Fruit fly (Drosophila melanogaster): ENCODE results near the gene CG7049.
A peak's percentile ranks its signal among the peaks of the same experiment; 100 is the strongest.

Gene CG7049

DNA sequence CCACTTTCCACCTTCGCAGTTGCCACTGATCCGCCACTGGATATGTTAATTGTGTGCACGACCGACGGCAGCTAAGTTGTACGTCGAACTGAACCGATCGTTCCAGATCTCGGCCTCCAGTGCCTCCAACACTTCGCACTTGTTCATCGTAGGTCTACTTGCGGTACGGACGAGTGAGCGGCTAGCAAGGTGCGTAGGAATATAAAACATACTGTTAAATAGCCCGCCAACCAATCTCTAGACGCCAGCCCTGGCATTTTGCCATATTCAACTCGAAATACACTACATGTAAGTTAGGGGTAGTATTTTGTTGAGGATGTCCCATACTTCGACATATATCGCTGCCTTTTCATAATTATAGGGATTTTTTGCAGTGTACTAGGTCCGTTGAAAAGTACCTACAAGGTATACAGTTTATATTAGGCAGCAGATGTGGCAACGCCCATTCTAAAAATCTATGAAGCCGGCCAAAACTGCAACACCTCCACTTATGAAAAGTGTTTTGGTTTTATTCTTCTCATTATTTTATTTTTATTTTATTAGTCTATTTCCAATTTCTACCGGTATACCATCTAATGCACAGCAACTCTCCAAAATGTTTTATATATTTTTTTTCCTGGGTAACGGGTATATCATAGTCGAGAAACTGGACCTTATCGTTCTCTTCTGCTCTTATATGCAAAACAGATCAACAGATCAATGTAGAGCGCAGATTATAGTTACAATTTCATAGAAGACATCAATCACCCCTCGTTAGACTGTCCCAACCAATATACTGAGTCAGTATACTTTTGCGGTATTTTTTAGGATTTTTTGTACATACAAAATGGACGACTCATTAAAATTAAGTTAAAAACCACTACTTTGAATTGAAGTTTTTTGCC is 47.2 kb upstream of the CG7049 start, which contains the start of the genes pyx and CG33229 (continued):
- peak; percentile 82 for TF ChIP-seq CG18599 (GFP tag; optimal IDR thresholded peaks at IDR 0.05)
- no peak for TF ChIP-seq hb (GFP tag; IDR thresholded peaks at IDR 0.05; ENCODE audit: partially characterized antibody)
- TF ChIP-seq chinmo (GFP tag; IDR thresholded peaks at IDR 0.05; ENCODE audit: partially characterized antibody): no peak
- TF ChIP-seq bigmax (GFP tag; optimal IDR thresholded peaks at IDR 0.05): no peak
- peak; percentile 63 for TF ChIP-seq CG4617 (GFP tag; optimal IDR thresholded peaks at IDR 0.05; ENCODE audit: borderline replicate concordance)
- peak; percentile 84 for TF ChIP-seq lab (GFP tag; optimal IDR thresholded peaks at IDR 0.05)
- TF ChIP-seq Hr3 (GFP tag; optimal IDR thresholded peaks at IDR 0.05): peak; percentile 87
- peak; percentile 44 for TF ChIP-seq Hey (tag; optimal IDR thresholded peaks at IDR 0.05)
- no peak for TF ChIP-seq CG8478 (optimal IDR thresholded peaks at IDR 0.05)
- no peak for TF ChIP-seq cg (GFP tag; optimal IDR thresholded peaks at IDR 0.05)
- TF ChIP-seq hbn (GFP tag; IDR thresholded peaks at IDR 0.05; ENCODE audit: partially characterized antibody): no peak
- peak; percentile 45; the same call in 1 of the 2 replicates for TF ChIP-seq CG17328 (GFP tag; IDR thresholded peaks at IDR 0.05)
- TF ChIP-seq CG17912 (GFP tag; optimal IDR thresholded peaks at IDR 0.05): peak; percentile 67
- peak; percentile 52; the same call in 1 of the 2 replicates for TF ChIP-seq CG8765 (GFP tag; IDR thresholded peaks at IDR 0.05)
- peak; percentile 82 for TF ChIP-seq Max (GFP tag; optimal IDR thresholded peaks at IDR 0.05)
- TF ChIP-seq sna (GFP tag; IDR thresholded peaks at IDR 0.05; ENCODE audit: partially characterized antibody): peak; percentile 19; the same call in 1 of the 2 replicates
- peak; percentile 77 for TF ChIP-seq CG4328 (GFP tag; optimal IDR thresholded peaks at IDR 0.05)
- TF ChIP-seq amos (GFP tag; IDR thresholded peaks at IDR 0.05; ENCODE audit: partially characterized antibody): peak; percentile 17; the same call in 1 of the 2 replicates
- peak; percentile 51 for TF ChIP-seq CG15073 (GFP tag; optimal IDR thresholded peaks at IDR 0.05)
- peak; percentile 86 for TF ChIP-seq Usf (GFP tag; optimal IDR thresholded peaks at IDR 0.05)
- peak; percentile 93 for TF ChIP-seq B-H2 (GFP tag; optimal IDR thresholded peaks at IDR 0.05)
- peak; percentile 63 for TF ChIP-seq CG31388 (GFP tag; optimal IDR thresholded peaks at IDR 0.05)
- TF ChIP-seq bowl (GFP tag; IDR thresholded peaks at IDR 0.05): 0 out of 2 replicates have a peak, but pooled peaks have one; percentile 21
- TF ChIP-seq CG14050 (GFP tag; IDR thresholded peaks at IDR 0.05): peak; percentile 68
- peak; percentile 83 for TF ChIP-seq CG9437 (GFP tag; optimal IDR thresholded peaks at IDR 0.05)
- peak; percentile 93 for TF ChIP-seq slbo (GFP tag; IDR thresholded peaks at IDR 0.05)
- TF ChIP-seq gcm2 (GFP tag; optimal IDR thresholded peaks at IDR 0.05): peak; percentile 74
- TF ChIP-seq ci (GFP tag; IDR thresholded peaks at IDR 0.05): peak; percentile 64
- no peak for TF ChIP-seq nau (GFP tag; optimal IDR thresholded peaks at IDR 0.05)
- TF ChIP-seq sc (optimal IDR thresholded peaks at IDR 0.05): no peak
- peak; percentile 75 for TF ChIP-seq sc (GFP tag; optimal IDR thresholded peaks at IDR 0.05)
- peak; percentile 87 for TF ChIP-seq Dip3 (GFP tag; optimal IDR thresholded peaks at IDR 0.05)
- peak; percentile 83 for TF ChIP-seq CG10654 (GFP tag; optimal IDR thresholded peaks at IDR 0.05)
- TF ChIP-seq Dbx (GFP tag; IDR thresholded peaks at IDR 0.05): peak; percentile 86
- peak; percentile 89 for TF ChIP-seq Mad (GFP tag; optimal IDR thresholded peaks at IDR 0.05)
- TF ChIP-seq Sox102F (GFP tag; optimal IDR thresholded peaks at IDR 0.05): peak; percentile 78
- TF ChIP-seq Eip74EF (GFP tag; optimal IDR thresholded peaks at IDR 0.05): no peak
- TF ChIP-seq CG13123 (GFP tag; optimal IDR thresholded peaks at IDR 0.05): peak; percentile 79
- peak; percentile 88 for TF ChIP-seq CG15269 (tag; optimal IDR thresholded peaks at IDR 0.05)
- no peak for TF ChIP-seq run (tag; optimal IDR thresholded peaks at IDR 0.05)
- TF ChIP-seq CG17359 (tag; optimal IDR thresholded peaks at IDR 0.05): peak; percentile 78
- no peak for TF ChIP-seq Adf1 (GFP tag; IDR thresholded peaks at IDR 0.05)
- TF ChIP-seq PHDP (tag; optimal IDR thresholded peaks at IDR 0.05): peak; percentile 75
- TF ChIP-seq p53 (GFP tag; optimal IDR thresholded peaks at IDR 0.05): no peak
- TF ChIP-seq CG8924 (tag; optimal IDR thresholded peaks at IDR 0.05): peak; percentile 85
- peak; percentile 24 for TF ChIP-seq sqz (GFP tag; optimal IDR thresholded peaks at IDR 0.05)
- peak; percentile 79 for TF ChIP-seq sisA (GFP tag; IDR thresholded peaks at IDR 0.05)
- peak; percentile 70 for TF ChIP-seq aop (GFP tag; IDR thresholded peaks at IDR 0.05)
